Fruit fly (Drosophila melanogaster) Kc167 (cell line): ENCODE results near the gene NijA.

Experiments used
- Myc ChIP-seq: fragments of >200 bp; optimal IDR thresholded peaks from 2 replicates; lab custom pipeline; 2017; ENCODE audit warnings: missing external identifiers
- Sin3A ChIP-seq: fragments of >200 bp; optimal IDR thresholded peaks from 2 replicates; lab custom pipeline; 2018; ENCODE audit warnings: missing external identifiers
- h ChIP-seq: fragments of >200 bp; optimal IDR thresholded peaks from 3 replicates; lab custom pipeline; 2018; ENCODE audit warnings: missing external identifiers
- insv ChIP-seq: fragments of >200 bp; optimal IDR thresholded peaks from 3 replicates; lab custom pipeline; 2018; ENCODE audit warnings: missing external identifiers
- psq ChIP-seq: fragments of >200 bp; optimal IDR thresholded peaks from 2 replicates; lab custom pipeline; 2017; ENCODE audit warnings: missing external identifiers
- ttk ChIP-seq: sonication (Bioruptor generic); optimal IDR thresholded peaks from 2 replicates; lab custom pipeline; 2017; ENCODE audit warnings: missing external identifiers

Gene NijA

DNA sequence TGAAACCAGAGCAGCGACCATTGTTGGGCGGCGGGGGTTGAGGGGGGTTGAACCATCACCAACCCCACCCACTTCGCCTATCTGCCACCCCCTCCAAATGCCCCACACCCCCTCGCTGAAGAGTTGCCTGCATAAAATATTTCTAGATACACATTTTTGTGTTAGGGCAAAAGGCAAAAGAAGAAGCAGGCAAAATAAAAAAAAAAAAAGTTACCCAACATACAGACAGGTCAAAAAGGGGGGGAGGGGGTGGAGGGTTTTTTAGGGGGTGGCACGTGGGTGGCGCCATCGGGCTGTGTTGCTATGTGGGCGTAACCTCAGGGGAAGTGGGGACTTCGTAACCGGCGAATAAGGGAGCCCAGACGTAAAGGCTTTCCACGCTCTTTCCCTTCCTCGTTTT is 24.1 kb downstream of the NijA start:
- TF ChIP-seq insv (no peak), Sin3A (lab: Kevin White, UChicago) (no peak), h (lab: Kevin White, UChicago) (no peak), psq (no peak), ttk (lab: Kevin White, UChicago) (no peak), Myc (lab: Kevin White, UChicago) (no peak)

- TF ChIP-seq psq: no peak
- TF ChIP-seq insv: no peak
- no peak for TF ChIP-seq h (lab: Kevin White, UChicago)
- no peak for TF ChIP-seq ttk (lab: Kevin White, UChicago)
- no peak for TF ChIP-seq Sin3A (lab: Kevin White, UChicago)
- no peak for TF ChIP-seq Myc (lab: Kevin White, UChicago)
These were observed 26.9 kb downstream of the NijA start for dm6 chr3L:10669592-10670400.

DNA sequence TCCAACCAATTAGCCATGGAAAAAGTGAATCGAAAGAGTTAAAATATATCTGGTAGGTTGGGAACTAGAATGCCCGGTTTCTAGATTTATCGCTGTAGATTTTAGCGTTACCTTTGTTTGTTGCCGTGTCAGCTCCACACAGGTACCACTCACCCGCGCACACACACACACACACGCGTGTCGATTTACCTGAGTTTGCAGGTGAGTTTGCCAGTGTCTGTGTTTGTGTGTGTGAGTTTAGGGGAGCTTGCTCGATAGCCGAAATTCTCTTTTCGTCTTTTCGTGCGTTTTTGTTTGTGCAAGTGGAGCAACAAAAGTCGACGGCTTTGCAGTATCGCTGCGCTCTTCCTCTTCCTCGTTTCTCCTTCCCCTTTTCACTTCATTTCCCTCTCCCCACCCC is 29.3 kb downstream of the NijA start:
- TF ChIP-seq insv (no peak), Myc (lab: Kevin White, UChicago) (no peak), psq (no peak), Sin3A (lab: Kevin White, UChicago) (no peak), ttk (lab: Kevin White, UChicago) (no peak), h (lab: Kevin White, UChicago) (no peak)

dm6 chr3L:10666511-10667003 is 30.1 kb downstream of the NijA start:
- TF ChIP-seq insv: no peak
- TF ChIP-seq h (lab: Kevin White, UChicago): no peak
- TF ChIP-seq ttk (lab: Kevin White, UChicago): no peak
- TF ChIP-seq Myc (lab: Kevin White, UChicago): no peak
- no peak for TF ChIP-seq psq
- TF ChIP-seq Sin3A (lab: Kevin White, UChicago): no peak

dm6 chr3L:10665433-10666150 is 31.1 kb downstream of the NijA start:
- TF ChIP-seq insv: no peak
- no peak for TF ChIP-seq Sin3A (lab: Kevin White, UChicago)
- no peak for TF ChIP-seq ttk (lab: Kevin White, UChicago)
- TF ChIP-seq psq: no peak
- no peak for TF ChIP-seq Myc (lab: Kevin White, UChicago)
- no peak for TF ChIP-seq h (lab: Kevin White, UChicago)

- TF ChIP-seq h (lab: Kevin White, UChicago): no peak
- TF ChIP-seq psq: no peak
- TF ChIP-seq Sin3A (lab: Kevin White, UChicago): no peak
- TF ChIP-seq Myc (lab: Kevin White, UChicago): no peak
- TF ChIP-seq insv: no peak
- TF ChIP-seq ttk (lab: Kevin White, UChicago): no peak
These were observed 32.1 kb downstream of the NijA start, which contains the start of gene simj for dm6 chr3L:10664511-10665062. TSS of gene simj (plus strand) at chr3L:10664739.

DNA sequence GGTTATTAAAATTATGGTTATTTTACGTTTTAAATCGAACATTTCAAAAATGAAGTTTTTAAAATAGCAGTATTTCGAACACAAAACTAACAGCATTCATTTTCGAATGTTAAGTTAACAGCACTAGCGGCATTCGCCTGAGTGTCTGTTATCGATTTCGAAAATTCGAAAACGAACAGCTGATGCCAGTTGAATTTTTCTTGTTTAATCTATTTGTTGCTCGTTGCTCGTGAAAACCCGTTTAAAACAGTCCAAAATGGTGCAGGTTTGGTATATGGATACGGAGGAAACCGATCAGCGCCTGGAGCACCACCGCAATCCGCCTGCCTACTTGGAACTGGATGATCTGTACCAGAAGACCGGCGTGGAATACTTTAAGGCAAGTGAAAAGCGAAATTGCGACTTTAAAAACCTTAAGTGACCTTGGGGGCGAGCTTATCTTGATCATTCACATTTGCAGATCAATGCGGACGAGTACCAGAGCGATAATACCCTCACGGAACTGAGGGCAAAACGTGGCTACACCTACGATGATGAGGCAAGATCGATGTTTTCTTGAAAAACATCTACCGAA is 33.4 kb downstream of the NijA start, which contains the start of gene Adi1:
Gene Adi1, plus strand, starts transcription at position 187 of the 574 bp plus-strand sequence.
- TF ChIP-seq Sin3A (lab: Kevin White, UChicago) (no peak), insv (no peak), h (lab: Kevin White, UChicago) (no peak), psq (no peak), ttk (lab: Kevin White, UChicago) (no peak), Myc (lab: Kevin White, UChicago) (no peak)

- TF ChIP-seq Sin3A (lab: Kevin White, UChicago) (no peak), Myc (lab: Kevin White, UChicago) (no peak), ttk (lab: Kevin White, UChicago) (no peak), psq (no peak), h (lab: Kevin White, UChicago) (no peak), insv (no peak)
These were observed 35.7 kb downstream of the NijA start, which contains the start of the genes CG32066 and CG8003 for dm6 chr3L:10660744-10661589. TSS of gene CG32066 (minus strand) at chr3L:10661013. TSS of gene CG8003 (plus strand) at chr3L:10661475.

- TF ChIP-seq Myc (lab: Kevin White, UChicago): no peak
- no peak for TF ChIP-seq insv
- no peak for TF ChIP-seq ttk (lab: Kevin White, UChicago)
- no peak for TF ChIP-seq psq
- no peak for TF ChIP-seq h (lab: Kevin White, UChicago)
- TF ChIP-seq Sin3A (lab: Kevin White, UChicago): no peak
These were observed 36.5 kb downstream of the NijA start for dm6 chr3L:10659993-10660743.

DNA sequence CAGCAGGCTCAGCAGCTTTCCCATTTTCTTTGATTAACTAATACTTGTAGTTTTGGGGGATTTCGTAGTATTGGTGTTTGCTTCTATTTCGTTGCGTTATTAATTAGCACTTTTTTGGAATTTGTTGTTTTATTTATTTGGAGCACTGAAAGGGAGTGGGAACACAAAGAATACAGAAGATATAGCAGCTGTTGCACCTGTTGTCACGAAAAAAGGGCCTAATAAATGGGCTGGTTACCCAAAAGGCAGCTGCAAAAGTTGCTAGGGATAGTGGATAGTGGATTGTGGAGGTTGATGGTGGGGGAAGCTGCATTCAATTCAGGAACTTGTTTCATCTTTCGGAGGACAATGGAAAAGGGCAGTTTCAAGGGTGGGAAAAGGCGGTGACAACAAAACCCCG is 37.2 kb downstream of the NijA start:
- TF ChIP-seq Myc (lab: Kevin White, UChicago) (no peak), ttk (lab: Kevin White, UChicago) (no peak), h (lab: Kevin White, UChicago) (no peak), Sin3A (lab: Kevin White, UChicago) (no peak), psq (no peak), insv (no peak)
